Fruit fly (Drosophila melanogaster) whole organism: ENCODE data around the gene CG43288.

Experiments
- CG8478 ChIP-seq: fragments of >200 bp; optimal IDR thresholded peaks from 2 replicates; lab custom pipeline; 2018; ENCODE audit warnings: inconsistent platforms
- Dll ChIP-seq: fragments of >200 bp; optimal IDR thresholded peaks from 2 replicates; lab custom pipeline; 2017
- EcR ChIP-seq, 2 experiments: fragments of >200 bp; optimal IDR thresholded peaks; 2 replicates each; lab custom pipeline; 2017; ENCODE audit warnings: missing biosample characterization in 2 of 2, missing genetic modification characterization in 2 of 2, missing genetic modification reagents in 2 of 2
- pan ChIP-seq: fragments of >200 bp; optimal IDR thresholded peaks from 2 replicates; lab custom pipeline; 2017
- psq ChIP-seq: fragments of >200 bp; optimal IDR thresholded peaks from 2 replicates; lab custom pipeline; 2017
- usp ChIP-seq: fragments of >200 bp; optimal IDR thresholded peaks from 2 replicates; lab custom pipeline; 2017; ENCODE audit warnings: missing biosample characterization, missing genetic modification characterization, mixed read lengths

The CG43288 gene

DNA sequence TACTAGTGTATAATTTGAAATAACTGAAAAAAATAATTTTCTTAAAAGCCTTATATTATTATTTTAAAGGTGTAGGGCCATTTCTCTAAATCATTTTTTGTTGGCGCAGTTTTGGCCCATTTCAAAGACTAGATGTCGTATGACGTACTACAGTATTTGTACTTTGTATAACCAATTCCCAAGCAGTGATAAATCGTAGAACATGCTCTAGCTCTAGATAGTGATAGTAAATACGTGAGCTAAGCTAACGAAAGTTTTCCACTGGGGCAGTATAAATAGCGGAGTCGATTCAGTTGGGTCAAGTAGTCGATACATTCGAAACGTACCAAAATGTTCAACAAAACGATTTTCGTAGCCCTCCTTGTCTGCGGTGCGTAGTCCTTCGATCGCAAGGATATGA is 34.2 kb downstream of the CG43288 start, which contains the start of gene CG43134:
Gene CG43134 (plus strand): TSS at position 301 of the 400 bp plus-strand sequence.
- TF ChIP-seq EcR (GFP tag; optimal IDR thresholded peaks at IDR 0.05; lab: Kevin White, UChicago) (no peak), CG8478 (lab: Kevin White, UChicago) (no peak)

DNA sequence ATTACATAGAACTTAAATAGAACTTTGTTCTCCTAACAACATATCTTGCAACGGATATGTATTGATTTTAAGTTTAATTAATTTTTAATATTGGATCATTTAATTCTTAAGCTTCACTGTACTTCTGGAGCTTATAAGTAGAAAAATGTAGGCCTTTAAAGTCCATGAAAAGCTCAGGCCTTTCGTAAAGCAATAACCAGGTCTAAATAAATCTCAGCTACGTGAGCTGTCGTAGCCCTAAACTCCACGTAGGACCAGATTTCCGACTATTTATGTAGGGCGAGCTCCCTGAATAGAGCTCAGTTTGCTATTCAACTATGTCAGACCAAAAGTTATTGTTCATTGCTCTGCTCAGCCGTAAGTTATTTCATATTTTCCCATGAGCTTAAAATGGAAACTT is 35.3 kb downstream of the CG43288 start, which contains the start of gene CG43135:
Gene CG43135 (plus strand): TSS at position 301 of the 400 bp plus-strand sequence.
- TF ChIP-seq usp (GFP tag; lab: Kevin White, UChicago): no peak
- no peak for TF ChIP-seq EcR (GFP tag; optimal IDR thresholded peaks at IDR 0.05; lab: Kevin White, UChicago)
- no peak for TF ChIP-seq pan (lab: Kevin White, UChicago)
- TF ChIP-seq CG8478 (lab: Kevin White, UChicago): no peak
- no peak for TF ChIP-seq Dll (lab: Kevin White, UChicago)
- TF ChIP-seq psq: no peak

DNA sequence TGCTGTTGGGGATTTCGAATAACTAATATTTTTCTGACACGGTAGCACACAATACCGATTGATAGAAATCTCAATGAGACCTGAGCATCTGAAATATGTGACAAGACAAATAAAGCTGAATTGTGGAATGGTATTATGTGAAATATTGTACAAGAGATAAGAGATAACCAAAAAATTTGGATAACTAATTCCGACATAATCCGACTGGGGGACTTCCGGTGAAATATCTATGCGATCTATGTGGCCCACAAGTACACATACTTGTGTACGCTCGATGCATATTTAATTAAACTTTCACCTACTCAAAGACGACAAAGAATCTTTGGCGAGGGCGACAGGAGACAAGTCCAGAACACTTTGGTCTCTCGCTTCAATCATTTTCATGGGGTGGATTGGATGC is 39.9 kb downstream of the CG43288 start, which contains the start of gene CG15576:
Gene CG15576 (minus strand): TSS at position 101 of the 400 bp plus-strand sequence.
- TF ChIP-seq Dll (lab: Kevin White, UChicago) (no peak), usp (GFP tag; lab: Kevin White, UChicago) (no peak), EcR (GFP tag; optimal IDR thresholded peaks at IDR 0.05; lab: Kevin White, UChicago) (no peak), CG8478 (lab: Kevin White, UChicago) (no peak), psq (no peak), pan (lab: Kevin White, UChicago) (no peak)

DNA sequence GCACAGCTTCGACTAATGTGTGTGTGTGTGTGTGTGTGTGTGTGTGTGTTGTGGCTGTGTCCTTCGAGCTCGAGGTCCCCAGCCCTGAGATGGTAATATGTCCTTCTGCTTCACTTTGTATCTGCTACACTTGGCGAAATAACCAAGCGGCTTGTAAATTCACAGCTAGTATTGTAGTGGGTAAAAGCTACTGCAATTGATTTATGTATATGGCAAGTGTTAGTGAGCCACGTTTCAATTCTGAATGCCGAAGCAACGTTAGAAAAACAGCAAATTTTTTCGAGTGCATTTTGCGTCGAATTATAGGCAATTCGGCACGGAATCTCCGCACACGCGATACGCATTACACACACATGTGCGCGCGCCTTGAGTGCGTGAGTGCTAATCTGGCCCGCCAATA is 49.8 kb downstream of the CG43288 start:
- TF ChIP-seq CG8478 (lab: Kevin White, UChicago) (no peak), Dll (lab: Kevin White, UChicago) (no peak), psq (no peak), pan (lab: Kevin White, UChicago) (no peak)
